Worm (Caenorhabditis elegans): Measurements from ENCODE around the gene R07G3.8.

DNA sequence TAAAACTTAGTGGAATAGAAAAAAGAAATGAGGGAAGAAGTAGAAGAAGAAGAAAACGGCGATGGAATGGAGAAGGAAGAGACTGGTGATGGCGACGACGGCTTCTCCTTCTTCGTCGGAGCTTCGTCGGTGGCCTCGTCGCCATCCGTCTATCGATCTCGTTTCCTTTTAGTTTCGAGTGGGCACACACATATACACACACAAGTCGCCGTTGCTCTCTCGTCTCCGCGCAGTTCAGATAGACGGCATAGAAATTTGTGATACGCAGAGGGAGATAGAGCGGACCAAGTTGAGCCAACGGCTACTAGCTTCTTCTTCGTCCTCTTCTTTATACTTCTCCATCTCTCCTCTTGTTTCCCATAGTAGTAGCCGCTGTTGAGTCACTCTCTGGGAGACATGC, 27.1 kb downstream of the R07G3.8 start:
- TF ChIP-seq W03F9.2 (tag; optimal IDR thresholded peaks at IDR 0.05) (no peak), dao-5 (tag; optimal IDR thresholded peaks at IDR 0.05) (no peak), him-1 (tag; optimal IDR thresholded peaks at IDR 0.05) (peak; percentile 21)
